Worm (Caenorhabditis elegans) whole organism, young adult: Measurements from ENCODE around the gene asp-5.

ENCODE experiments used
- B0019.2 ChIP-seq: fragments of 200-800 bp; sonication (Bioruptor generic); conservative IDR thresholded peaks from 2 replicates; pipeline ENCODE4 v1.3.6; 2022; ENCODE audit warnings: missing genetic modification reagents, missing genetic modification characterization, missing compliant biosample characterization
- B0035.1 ChIP-seq: sonication (generic microtip); optimal IDR thresholded peaks from 2 replicates; lab custom pipeline; 2016; ENCODE audit warnings: missing genetic modification characterization, mild to moderate bottlenecking, missing compliant biosample characterization, missing genotype, missing genetic modification reagents
- C17E4.6 ChIP-seq: fragments of 200-800 bp; sonication (Bioruptor generic); IDR thresholded peaks from 2 replicates; pipeline ENCODE4 v1.3.6; 2022; ENCODE audit warnings: missing genetic modification reagents, missing genetic modification characterization, missing compliant biosample characterization
- F10E7.11 ChIP-seq: sonication (generic microtip); optimal IDR thresholded peaks from 2 replicates; lab custom pipeline; 2017; ENCODE audit warnings: mild to moderate bottlenecking, missing genetic modification characterization, moderate library complexity, missing compliant biosample characterization
- K11D2.4 ChIP-seq: fragments of 200-800 bp; sonication (Bioruptor generic); IDR thresholded peaks from 2 replicates; pipeline ENCODE4 v1.3.6; 2022; ENCODE audit warnings: missing genetic modification reagents, missing genetic modification characterization, missing compliant biosample characterization
- Y79H2A.3 ChIP-seq: fragments of 200-800 bp; sonication (Bioruptor generic); conservative IDR thresholded peaks from 2 replicates; pipeline ENCODE4 v1.3.6; 2022; ENCODE audit warnings: missing genetic modification reagents, missing genetic modification characterization, missing compliant biosample characterization
- akir-1 ChIP-seq: fragments of 200-800 bp; sonication (Bioruptor generic); optimal IDR thresholded peaks from 2 replicates; lab custom pipeline; 2018; ENCODE audit warnings: mild to moderate bottlenecking, missing genetic modification characterization, moderate library complexity, missing compliant biosample characterization
- athp-1 ChIP-seq: sonication (generic microtip); optimal IDR thresholded peaks from 2 replicates; lab custom pipeline; 2017; ENCODE audit warnings: mild to moderate bottlenecking, missing genetic modification characterization, missing compliant biosample characterization
- attf-3 ChIP-seq: fragments of 200-800 bp; sonication (Bioruptor generic); conservative IDR thresholded peaks from 2 replicates; pipeline ENCODE4 v1.3.6; 2022; ENCODE audit warnings: missing genetic modification reagents, missing genetic modification characterization, missing compliant biosample characterization
- attf-6 ChIP-seq: fragments of 200-800 bp; sonication (Bioruptor generic); IDR thresholded peaks from 2 replicates; pipeline ENCODE4 v1.3.6; 2022; ENCODE audit warnings: missing genetic modification reagents, missing genetic modification characterization, missing compliant biosample characterization
- bed-2 ChIP-seq: fragments of 200-800 bp; sonication (Bioruptor generic); IDR thresholded peaks from 2 replicates; pipeline ENCODE4 v1.3.6; 2022; ENCODE audit warnings: missing genetic modification reagents, missing genetic modification characterization, missing compliant biosample characterization
- cebp-1 ChIP-seq, 2 experiments: fragments of 200-800 bp in 1 of 2; sonication (Bioruptor generic) in 1 of 2; sonication (generic microtip) in 1 of 2; IDR thresholded peaks in 1 of 2; optimal IDR thresholded peaks in 1 of 2; 2 replicates each; pipeline versions ENCODE4 v1.3.6 to Lab custom; 2017 to 2022; ENCODE audit warnings: missing compliant biosample characterization in 2 of 2, missing genetic modification characterization in 2 of 2, mild to moderate bottlenecking in 1 of 2, missing genetic modification reagents in 1 of 2, moderate library complexity in 1 of 2
- ceh-58 ChIP-seq: fragments of 200-800 bp; sonication (Bioruptor generic); IDR thresholded peaks from 2 replicates; pipeline ENCODE4 v1.3.6; 2022; ENCODE audit warnings: missing genetic modification characterization, missing compliant biosample characterization
- ceh-91 ChIP-seq: fragments of 200-800 bp; sonication (Bioruptor generic); IDR thresholded peaks from 2 replicates; pipeline ENCODE4 v1.3.6; 2022; ENCODE audit warnings: missing genetic modification reagents, missing genetic modification characterization, missing compliant biosample characterization
- die-1 ChIP-seq: sonication (generic microtip); optimal IDR thresholded peaks from 2 replicates; lab custom pipeline; 2016; ENCODE audit warnings: missing genotype, mild to moderate bottlenecking, missing genetic modification characterization, missing compliant biosample characterization
- efl-1 ChIP-seq: fragments of 150-350 bp; optimal IDR thresholded peaks from 2 replicates; lab custom pipeline; 2014; ENCODE audit warnings: missing biosample characterization, missing genetic modification reagents, missing genetic modification characterization
- egl-44 ChIP-seq: fragments of 200-800 bp; sonication (Bioruptor generic); IDR thresholded peaks from 2 replicates; pipeline ENCODE4 v1.3.6; 2022; ENCODE audit warnings: missing genetic modification reagents, missing genetic modification characterization, missing compliant biosample characterization
- egrh-3 ChIP-seq: fragments of 200-800 bp; sonication (Bioruptor generic); IDR thresholded peaks from 2 replicates; pipeline ENCODE4 v1.3.6; 2022; ENCODE audit warnings: missing genetic modification reagents, missing genetic modification characterization, missing compliant biosample characterization
- fkh-3 ChIP-seq: sonication (generic microtip); optimal IDR thresholded peaks from 2 replicates; lab custom pipeline; 2016; ENCODE audit warnings: mild to moderate bottlenecking, missing genetic modification characterization, missing compliant biosample characterization
- gei-17 ChIP-seq: fragments of 200-800 bp; sonication (Bioruptor generic); optimal IDR thresholded peaks from 2 replicates; lab custom pipeline; 2018; ENCODE audit warnings: mild to moderate bottlenecking, missing genetic modification characterization, missing compliant biosample characterization
- hlh-12 ChIP-seq: sonication (generic microtip); optimal IDR thresholded peaks from 2 replicates; lab custom pipeline; 2016; ENCODE audit warnings: missing genetic modification characterization, missing compliant biosample characterization
- hlh-26 ChIP-seq: fragments of 200-800 bp; sonication (Bioruptor generic); conservative IDR thresholded peaks from 2 replicates; pipeline ENCODE4 v1.3.6; 2022; ENCODE audit warnings: missing genetic modification reagents, missing genetic modification characterization, missing compliant biosample characterization
- hmg-20 ChIP-seq: fragments of 200-800 bp; sonication (Bioruptor generic); IDR thresholded peaks from 2 replicates; pipeline ENCODE4 v1.3.6; 2022; ENCODE audit warnings: missing genetic modification reagents, missing genetic modification characterization, missing compliant biosample characterization
- hrde-1 ChIP-seq: sonication (generic microtip); optimal IDR thresholded peaks from 2 replicates; lab custom pipeline; 2016; ENCODE audit warnings: missing genetic modification characterization, mild to moderate bottlenecking, missing compliant biosample characterization, moderate library complexity, missing genotype, missing genetic modification reagents, borderline replicate concordance
- hsf-1 ChIP-seq: fragments of 200-800 bp; sonication (Bioruptor generic); IDR thresholded peaks from 2 replicates; pipeline ENCODE4 v1.3.6; 2022; ENCODE audit warnings: missing genetic modification reagents, missing genetic modification characterization, missing compliant biosample characterization
- let-607 ChIP-seq, 2 experiments: fragments of 200-800 bp in 1 of 2; sonication (Bioruptor generic) in 1 of 2; sonication (generic microtip) in 1 of 2; optimal IDR thresholded peaks; 2 replicates each; lab custom pipeline; 2016 to 2018; ENCODE audit warnings: mild to moderate bottlenecking in 2 of 2, missing compliant biosample characterization in 2 of 2, missing genetic modification characterization in 2 of 2, moderate library complexity in 2 of 2, missing genotype in 1 of 2
- lin-26 ChIP-seq: fragments of 200-800 bp; sonication (Bioruptor generic); IDR thresholded peaks from 2 replicates; pipeline ENCODE4 v1.3.6; 2022; ENCODE audit warnings: missing genetic modification reagents, missing genetic modification characterization, missing compliant biosample characterization
- lir-1 ChIP-seq: fragments of 200-800 bp; sonication (Bioruptor generic); conservative IDR thresholded peaks from 2 replicates; pipeline ENCODE4 v1.3.6; 2022; ENCODE audit warnings: missing genetic modification reagents, missing genetic modification characterization, missing compliant biosample characterization
- madf-10 ChIP-seq: sonication (generic microtip); optimal IDR thresholded peaks from 2 replicates; lab custom pipeline; 2016; ENCODE audit warnings: mild to moderate bottlenecking, missing genetic modification characterization, missing compliant biosample characterization
- mcd-1 ChIP-seq: fragments of 200-800 bp; sonication (Bioruptor generic); IDR thresholded peaks from 2 replicates; pipeline ENCODE4 v1.3.6; 2022; ENCODE audit warnings: missing genetic modification reagents, missing genetic modification characterization, missing compliant biosample characterization
- mel-28 ChIP-seq: sonication (generic microtip); optimal IDR thresholded peaks from 2 replicates; lab custom pipeline; 2016; ENCODE audit warnings: borderline replicate concordance, mild to moderate bottlenecking, missing genetic modification characterization, missing compliant biosample characterization
- nhr-179 ChIP-seq: sonication (generic microtip); optimal IDR thresholded peaks from 2 replicates; lab custom pipeline; 2016; ENCODE audit warnings: mild to moderate bottlenecking, missing genetic modification characterization, missing compliant biosample characterization
- nhr-27 ChIP-seq: fragments of 200-800 bp; sonication (Bioruptor generic); optimal IDR thresholded peaks from 2 replicates; lab custom pipeline; 2018; ENCODE audit warnings: mild to moderate bottlenecking, missing genetic modification characterization, moderate library complexity, missing compliant biosample characterization
- nhr-80 ChIP-seq: sonication (generic microtip); optimal IDR thresholded peaks from 2 replicates; lab custom pipeline; 2016; ENCODE audit warnings: missing genetic modification characterization, missing compliant biosample characterization
- nhr-90 ChIP-seq: sonication (generic microtip); optimal IDR thresholded peaks from 2 replicates; lab custom pipeline; 2016; ENCODE audit warnings: missing genotype, mild to moderate bottlenecking, missing genetic modification characterization, missing compliant biosample characterization
- snpc-1.3 ChIP-seq: sonication (generic microtip); optimal IDR thresholded peaks from 2 replicates; lab custom pipeline; 2017; ENCODE audit warnings: missing genetic modification characterization, mild to moderate bottlenecking, missing compliant biosample characterization, antibody characterized with exemption, moderate library complexity, missing genotype, missing genetic modification reagents; ENCODE audit not compliant: insufficient read depth
- somi-1 ChIP-seq: fragments of 200-800 bp; sonication (Bioruptor generic); optimal IDR thresholded peaks from 2 replicates; lab custom pipeline; 2018; ENCODE audit warnings: mild to moderate bottlenecking, missing genetic modification characterization, missing compliant biosample characterization
- sptf-2 ChIP-seq: fragments of 200-800 bp; sonication (Bioruptor generic); optimal IDR thresholded peaks from 2 replicates; lab custom pipeline; 2018; ENCODE audit warnings: mild to moderate bottlenecking, missing genetic modification characterization, missing compliant biosample characterization
- tbx-9 ChIP-seq: sonication (generic microtip); optimal IDR thresholded peaks from 2 replicates; lab custom pipeline; 2016; ENCODE audit warnings: borderline replicate concordance, missing genetic modification characterization, inconsistent platforms, missing compliant biosample characterization
- unc-130 ChIP-seq: sonication (generic microtip); optimal IDR thresholded peaks from 2 replicates; lab custom pipeline; 2016; ENCODE audit warnings: missing genetic modification reagents, missing genetic modification characterization, missing compliant biosample characterization
- unc-62 ChIP-seq: fragments of 150-350 bp; optimal IDR thresholded peaks from 2 replicates; lab custom pipeline; 2014; ENCODE audit warnings: missing biosample characterization, missing genetic modification reagents, missing genetic modification characterization
- xnd-1 ChIP-seq: sonication (generic microtip); optimal IDR thresholded peaks from 2 replicates; lab custom pipeline; 2016; ENCODE audit warnings: missing genotype, missing genetic modification reagents, missing genetic modification characterization, missing compliant biosample characterization
- zfh-2 ChIP-seq: fragments of 200-800 bp; sonication (Bioruptor generic); conservative IDR thresholded peaks from 2 replicates; pipeline ENCODE4 v1.3.6; 2022; ENCODE audit warnings: missing genetic modification reagents, missing genetic modification characterization, missing compliant biosample characterization
- ztf-26 ChIP-seq: sonication (generic microtip); optimal IDR thresholded peaks from 2 replicates; lab custom pipeline; 2017; ENCODE audit warnings: missing genetic modification characterization, missing compliant biosample characterization
- ztf-3 ChIP-seq: fragments of 200-800 bp; sonication (Bioruptor generic); optimal IDR thresholded peaks from 2 replicates; lab custom pipeline; 2018; ENCODE audit warnings: mild to moderate bottlenecking, missing genetic modification characterization, missing compliant biosample characterization
- ztf-6 ChIP-seq: fragments of 200-800 bp; sonication (Bioruptor generic); IDR thresholded peaks from 2 replicates; pipeline ENCODE4 v1.3.6; 2022; ENCODE audit warnings: missing genetic modification reagents, missing genetic modification characterization, missing compliant biosample characterization

The asp-5 gene

DNA sequence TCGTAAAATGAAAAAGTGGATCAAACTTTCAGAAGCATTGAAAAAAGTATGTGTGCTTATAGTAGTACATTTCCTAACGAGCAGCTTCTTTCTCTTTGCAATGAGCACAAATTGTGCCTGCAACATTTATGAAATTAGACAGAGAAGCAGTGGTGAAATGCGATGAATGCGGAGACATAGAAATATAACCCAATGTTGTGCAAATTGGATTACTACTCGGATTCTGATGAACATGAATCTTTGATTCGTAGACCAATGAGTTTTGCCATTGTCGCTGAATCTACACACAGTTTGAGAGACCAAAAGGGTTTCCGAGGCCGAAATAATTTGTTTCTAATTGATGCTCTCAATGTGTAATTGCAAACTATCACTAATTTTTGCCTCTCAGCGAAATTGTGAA, 18.2 kb upstream of the asp-5 start:
- TF ChIP-seq K11D2.4 (GFP tag; lab: Robert Waterston, UW) (no peak), egl-44 (GFP tag; lab: Robert Waterston, UW) (no peak), cebp-1 (GFP tag; IDR thresholded peaks at IDR 0.05; lab: Robert Waterston, UW) (no peak), cebp-1 (tag; optimal IDR thresholded peaks at IDR 0.05; lab: Kevin White, UChicago) (no peak), nhr-179 (tag; lab: Kevin White, UChicago) (no peak), sptf-2 (GFP tag; lab: Kevin White, UChicago) (no peak), somi-1 (GFP tag; lab: Kevin White, UChicago) (no peak), hmg-20 (GFP tag; lab: Robert Waterston, UW) (no peak), ztf-26 (no peak), unc-130 (no peak), F10E7.11 (tag; lab: Kevin White, UChicago) (no peak), ztf-3 (GFP tag; lab: Kevin White, UChicago) (no peak), hrde-1 (tag; lab: Kevin White, UChicago) (no peak), hlh-12 (tag; lab: Kevin White, UChicago) (no peak), attf-3 (GFP tag; lab: Robert Waterston, UW) (no peak), fkh-3 (tag; lab: Kevin White, UChicago) (no peak)

DNA sequence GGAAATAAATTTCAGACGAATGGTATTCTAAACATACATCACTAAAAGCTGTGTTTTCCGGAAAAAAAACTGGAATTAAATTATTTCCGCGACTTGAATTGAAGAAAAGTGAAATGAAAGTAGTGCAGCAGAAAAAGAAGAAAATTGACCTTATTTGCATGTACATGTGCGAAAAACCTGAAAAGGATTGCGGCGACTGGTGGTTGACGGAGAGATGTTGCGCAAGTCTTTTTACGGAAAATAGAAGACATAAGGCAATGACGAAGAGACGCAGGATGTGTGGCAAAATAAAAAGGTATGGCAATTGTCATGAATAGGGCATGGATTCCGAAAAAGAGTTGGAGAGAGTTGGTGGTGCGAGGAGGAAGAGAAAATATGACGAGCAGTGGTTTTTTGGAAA, 17.2 kb upstream of the asp-5 start:
- no peak for TF ChIP-seq ceh-58 (GFP tag; lab: Robert Waterston, UW)
- no peak for TF ChIP-seq fkh-3 (tag; lab: Kevin White, UChicago)
- no peak for TF ChIP-seq tbx-9 (tag; lab: Kevin White, UChicago)
- TF ChIP-seq B0019.2 (GFP tag; lab: Robert Waterston, UW) = no peak
- TF ChIP-seq bed-2 (GFP tag; lab: Robert Waterston, UW) = no peak
- TF ChIP-seq let-607 (tag; optimal IDR thresholded peaks at IDR 0.05; lab: Kevin White, UChicago) = no peak
- no peak for TF ChIP-seq unc-62 (GFP tag; lab: Kevin White, UChicago)
- no peak for TF ChIP-seq hlh-26 (GFP tag; lab: Robert Waterston, UW)
- no peak for TF ChIP-seq nhr-90
- no peak for TF ChIP-seq attf-6 (GFP tag; lab: Robert Waterston, UW)
- no peak for TF ChIP-seq mcd-1
- TF ChIP-seq efl-1 = no peak
- no peak for TF ChIP-seq lir-1 (GFP tag; lab: Robert Waterston, UW)
- no peak for TF ChIP-seq hsf-1
- no peak for TF ChIP-seq madf-10
- no peak for TF ChIP-seq nhr-80
- no peak for TF ChIP-seq C17E4.6 (GFP tag; lab: Robert Waterston, UW)
- TF ChIP-seq, all 124 proteins: peak for 0

ce11 chrV:8259016-8259415, 13.2 kb upstream of the asp-5 start, which contains the start of gene C16D9.1:
Gene C16D9.1, plus strand, starts transcription at chrV:8259316.
- no peak for TF ChIP-seq Y79H2A.3 (GFP tag; lab: Robert Waterston, UW)
- no peak for TF ChIP-seq ceh-91 (GFP tag; lab: Robert Waterston, UW)
- TF ChIP-seq athp-1 (tag; lab: Kevin White, UChicago) = no peak
- TF ChIP-seq tbx-9 (tag; lab: Kevin White, UChicago) = no peak
- TF ChIP-seq egrh-3 (GFP tag; lab: Robert Waterston, UW) = no peak
- no peak for TF ChIP-seq gei-17 (GFP tag; lab: Kevin White, UChicago)
- no peak for TF ChIP-seq akir-1
- no peak for TF ChIP-seq B0035.1
- TF ChIP-seq ztf-26 = no peak
- no peak for TF ChIP-seq ztf-6 (GFP tag; lab: Robert Waterston, UW)
- TF ChIP-seq nhr-80 = no peak
- no peak for TF ChIP-seq lin-26 (GFP tag; lab: Robert Waterston, UW)
- no peak for TF ChIP-seq zfh-2 (GFP tag; lab: Robert Waterston, UW)
- no peak for TF ChIP-seq xnd-1 (tag; lab: Kevin White, UChicago)
- no peak for TF ChIP-seq nhr-27 (tag; lab: Kevin White, UChicago)
- TF ChIP-seq snpc-1.3 (tag; lab: Kevin White, UChicago) = no peak
- no peak for TF ChIP-seq die-1 (tag; lab: Kevin White, UChicago)
- TF ChIP-seq mel-28 = no peak
